Fruit fly (Drosophila melanogaster): ENCODE data around the gene CG6765.
A peak's percentile ranks its signal among the peaks of the same experiment; 100 is the strongest.

The CG6765 gene

dm6 chr3L:8524816-8525625 is 12.5 kb downstream of the CG6765 start, which contains the start of the genes GstO1 and foi (continued):
- TF ChIP-seq Ets65A (GFP tag) (no peak), seq (GFP tag; IDR thresholded peaks at IDR 0.05) (no peak), CG43689 (GFP tag; IDR thresholded peaks at IDR 0.05) (no peak), NK7.1 (GFP tag; optimal IDR thresholded peaks at IDR 0.05) (no peak), tll (GFP tag; optimal IDR thresholded peaks at IDR 0.05) (no peak), GATAe (GFP tag; conservative IDR thresholded peaks at IDR 0.05) (no peak), tna (GFP tag; IDR thresholded peaks at IDR 0.05; ENCODE audit: partially characterized antibody) (peak; percentile 99), esg (GFP tag; conservative IDR thresholded peaks at IDR 0.05) (no peak), H15 (GFP tag; IDR thresholded peaks at IDR 0.05) (no peak), CG15011 (GFP tag; optimal IDR thresholded peaks at IDR 0.05) (no peak), eyg (GFP tag; optimal IDR thresholded peaks at IDR 0.05) (no peak), knrl (GFP tag; IDR thresholded peaks at IDR 0.05; ENCODE audit: partially characterized antibody) (peak; percentile 97), chn (GFP tag; optimal IDR thresholded peaks at IDR 0.05) (peak; percentile 15), pnt (GFP tag; optimal IDR thresholded peaks at IDR 0.05) (no peak), CG17361 (GFP tag; IDR thresholded peaks at IDR 0.05) (peak; percentile 55; the same call in 1 of the 3 replicates), CG1024 (GFP tag; IDR thresholded peaks at IDR 0.05) (no peak), CG11085 (GFP tag; IDR thresholded peaks at IDR 0.05) (no peak), Spps (tag; optimal IDR thresholded peaks at IDR 0.05) (no peak), zf30C (GFP tag; optimal IDR thresholded peaks at IDR 0.05) (no peak), emc (GFP tag; optimal IDR thresholded peaks at IDR 0.05) (no peak), Abd-B (GFP tag; optimal IDR thresholded peaks at IDR 0.05) (peak; percentile 31), CG7786 (GFP tag; optimal IDR thresholded peaks at IDR 0.05) (no peak), CG10274 (GFP tag; optimal IDR thresholded peaks at IDR 0.05) (no peak), CG14441 (GFP tag; IDR thresholded peaks at IDR 0.05) (no peak), stwl (tag; optimal IDR thresholded peaks at IDR 0.05) (peak; percentile 95), kni (GFP tag; optimal IDR thresholded peaks at IDR 0.05) (no peak), toy (GFP tag; IDR thresholded peaks at IDR 0.05) (no peak), Rfx (GFP tag; IDR thresholded peaks at IDR 0.05) (peak; percentile 74), sens-2 (GFP tag; IDR thresholded peaks at IDR 0.05) (no peak), HLHmδ (GFP tag; optimal IDR thresholded peaks at IDR 0.05) (peak; percentile 24), CG11456 (GFP tag; IDR thresholded peaks at IDR 0.05) (no peak), cas (GFP tag; IDR thresholded peaks at IDR 0.05) (no peak), sug (tag; optimal IDR thresholded peaks at IDR 0.05) (peak; percentile 55), CG18599 (GFP tag; optimal IDR thresholded peaks at IDR 0.05) (no peak), disco-r (GFP tag; optimal IDR thresholded peaks at IDR 0.05) (no peak), slou (GFP tag; optimal IDR thresholded peaks at IDR 0.05) (no peak), CG4820 (GFP tag; optimal IDR thresholded peaks at IDR 0.05) (no peak), CG32767 (GFP tag; IDR thresholded peaks at IDR 0.05) (no peak), CG2199 (GFP tag; IDR thresholded peaks at IDR 0.05) (no peak), CG9727 (GFP tag; optimal IDR thresholded peaks at IDR 0.05) (peak; percentile 11), CG17612 (GFP tag; IDR thresholded peaks at IDR 0.05) (no peak)

Data from whole organism, embryonic.